Worm (Caenorhabditis elegans) whole organism, L3 larva: Measurements from ENCODE around the gene C05C12.1.

Experiments used
- R02D3.7 ChIP-seq: fragments of 150-350 bp; optimal IDR thresholded peaks from 2 replicates; lab custom pipeline; 2014; ENCODE audit warnings: missing biosample characterization, missing genetic modification characterization
- ama-1 ChIP-seq: fragments of 150-350 bp; optimal IDR thresholded peaks from 2 replicates; lab custom pipeline; 2018
- ceh-28 ChIP-seq: fragments of 150-350 bp; optimal IDR thresholded peaks from 2 replicates; lab custom pipeline; 2014; ENCODE audit warnings: missing biosample characterization, missing genetic modification reagents, missing genetic modification characterization
- daf-12 ChIP-seq: fragments of 150-350 bp; optimal IDR thresholded peaks from 2 replicates; lab custom pipeline; 2014; ENCODE audit warnings: missing biosample characterization, missing genetic modification reagents, missing genetic modification characterization
- elt-3 ChIP-seq, 3 experiments: fragments of 150-350 bp in 1 of 3; sonication (generic microtip) in 2 of 3; optimal IDR thresholded peaks; 2 replicates in 2 of 3; 4 replicates in 1 of 3; lab custom pipeline; 2014 to 2017; ENCODE audit warnings: missing biosample characterization in 3 of 3, missing genetic modification characterization in 3 of 3
- fkh-10 ChIP-seq: sonication (generic microtip); optimal IDR thresholded peaks from 2 replicates; lab custom pipeline; 2017; ENCODE audit warnings: missing biosample characterization, missing genetic modification reagents, missing genetic modification characterization
- nhr-11 ChIP-seq: fragments of 150-350 bp; optimal IDR thresholded peaks from 2 replicates; lab custom pipeline; 2014; ENCODE audit warnings: missing biosample characterization, missing genetic modification characterization
- nhr-12 ChIP-seq: fragments of 150-350 bp; optimal IDR thresholded peaks from 2 replicates; lab custom pipeline; 2014; ENCODE audit warnings: missing biosample characterization, missing genetic modification characterization
- nhr-28 ChIP-seq: fragments of 150-350 bp; optimal IDR thresholded peaks from 2 replicates; lab custom pipeline; 2014; ENCODE audit warnings: missing biosample characterization, missing genetic modification characterization
- nhr-67 ChIP-seq: fragments of 150-350 bp; optimal IDR thresholded peaks from 2 replicates; lab custom pipeline; 2014; ENCODE audit warnings: missing biosample characterization, missing genetic modification characterization
- nhr-76 ChIP-seq: fragments of 150-350 bp; sonication (generic microtip); optimal IDR thresholded peaks from 5 replicates; lab custom pipeline; 2014; ENCODE audit warnings: missing biosample characterization, missing genetic modification characterization
- pha-4 ChIP-seq: fragments of 150-350 bp; optimal IDR thresholded peaks from 2 replicates; lab custom pipeline; 2014; ENCODE audit warnings: missing biosample characterization, missing genetic modification reagents, missing genetic modification characterization
- snpc-4 ChIP-seq: fragments of 150-350 bp; optimal IDR thresholded peaks from 2 replicates; lab custom pipeline; 2014; ENCODE audit warnings: missing biosample characterization, missing genetic modification characterization
- unc-62 ChIP-seq: fragments of 150-350 bp; sonication (generic microtip); optimal IDR thresholded peaks from 4 replicates; lab custom pipeline; 2014; ENCODE audit warnings: missing biosample characterization, missing genetic modification reagents, missing genetic modification characterization

ce11 chrIV:11304970-11305369 lies 51.2 kb downstream of the C05C12.1 start:
- TF ChIP-seq ceh-28 (tag; lab: Kevin White, UChicago) (no peak), snpc-4 (tag; lab: Kevin White, UChicago) (no peak), pha-4 (tag; lab: Kevin White, UChicago) (no peak), daf-12 (tag; lab: Kevin White, UChicago) (no peak), R02D3.7 (no peak), elt-3 (tag; optimal IDR thresholded peaks at IDR 0.05; lab: Kevin White, UChicago) (no peak), nhr-28 (tag; lab: Kevin White, UChicago) (no peak), fkh-10 (GFP tag; lab: Kevin White, UChicago) (no peak), nhr-76 (tag; lab: Kevin White, UChicago) (no peak), ama-1 (lab: Kevin White, UChicago) (no peak), nhr-67 (tag; lab: Kevin White, UChicago) (no peak), unc-62 (GFP tag; lab: Kevin White, UChicago) (no peak), nhr-11 (tag; lab: Kevin White, UChicago) (no peak), nhr-12 (tag; lab: Kevin White, UChicago) (no peak)
